Worm (Caenorhabditis elegans): ENCODE measurements around the gene nas-1.

ce11 chrIII:13404418-13404817 lies 1.2 kb upstream of the nas-1 start, which contains the start of gene ttr-52:
- TF ChIP-seq pqm-1 (tag; optimal IDR thresholded peaks at IDR 0.05) = no peak
- TF ChIP-seq Y116A8C.19 (tag; optimal IDR thresholded peaks at IDR 0.05; ENCODE audit: borderline replicate concordance) = no peak
- no peak for TF ChIP-seq unc-62 (GFP tag; optimal IDR thresholded peaks at IDR 0.05)
- no peak for TF ChIP-seq nhr-12 (tag; optimal IDR thresholded peaks at IDR 0.05)
- no peak for TF ChIP-seq nhr-77 (tag; optimal IDR thresholded peaks at IDR 0.05)
- TF ChIP-seq nhr-90 (tag; optimal IDR thresholded peaks at IDR 0.05; ENCODE audit: poor library complexity) = no peak
- TF ChIP-seq grh-1 (GFP tag; IDR thresholded peaks at IDR 0.05) = no peak
- TF ChIP-seq snpc-4 (tag; optimal IDR thresholded peaks at IDR 0.05) = no peak
- TF ChIP-seq lin-35 (GFP tag; optimal IDR thresholded peaks at IDR 0.05) = no peak
- no peak for TF ChIP-seq lsy-2 (tag; optimal IDR thresholded peaks at IDR 0.05)
